Worm (Caenorhabditis elegans) whole organism, L1 larva: Measurements from ENCODE around the gene B0547.2.

ENCODE experiments used
- blmp-1 ChIP-seq: fragments of 150-350 bp; optimal IDR thresholded peaks from 2 replicates; lab custom pipeline; 2014; ENCODE audit warnings: missing biosample characterization, missing genetic modification characterization
- dpl-1 ChIP-seq, 3 experiments: fragments of 150-350 bp in 2 of 3; sonication (generic microtip) in 1 of 3; optimal IDR thresholded peaks; 2 replicates each; lab custom pipeline; 2014 to 2017; ENCODE audit warnings: missing biosample characterization in 3 of 3, missing genetic modification characterization in 3 of 3, missing genetic modification reagents in 3 of 3
- ets-5 ChIP-seq: fragments of 200-800 bp; sonication (Bioruptor generic); IDR thresholded peaks from 2 replicates; pipeline ENCODE4 v1.3.6; 2022; ENCODE audit warnings: missing genetic modification characterization, missing compliant biosample characterization
- pax-3 ChIP-seq: fragments of 200-800 bp; sonication (Bioruptor generic); optimal IDR thresholded peaks from 2 replicates; lab custom pipeline; 2018; ENCODE audit warnings: mild to moderate bottlenecking, missing genetic modification characterization, moderate library complexity, missing compliant biosample characterization
- sptf-1 ChIP-seq: fragments of 150-350 bp; optimal IDR thresholded peaks from 2 replicates; lab custom pipeline; 2014; ENCODE audit warnings: missing biosample characterization, missing genetic modification characterization
- unc-62 ChIP-seq: fragments of 150-350 bp; optimal IDR thresholded peaks from 2 replicates; lab custom pipeline; 2014; ENCODE audit warnings: missing biosample characterization, missing genetic modification reagents, missing genetic modification characterization
- xbp-1 ChIP-seq: sonication (generic microtip); optimal IDR thresholded peaks from 2 replicates; lab custom pipeline; 2016; ENCODE audit warnings: missing genetic modification characterization, missing compliant biosample characterization
- zag-1 ChIP-seq: fragments of 150-350 bp; optimal IDR thresholded peaks from 2 replicates; lab custom pipeline; 2014; ENCODE audit warnings: missing biosample characterization, missing genetic modification characterization

DNA sequence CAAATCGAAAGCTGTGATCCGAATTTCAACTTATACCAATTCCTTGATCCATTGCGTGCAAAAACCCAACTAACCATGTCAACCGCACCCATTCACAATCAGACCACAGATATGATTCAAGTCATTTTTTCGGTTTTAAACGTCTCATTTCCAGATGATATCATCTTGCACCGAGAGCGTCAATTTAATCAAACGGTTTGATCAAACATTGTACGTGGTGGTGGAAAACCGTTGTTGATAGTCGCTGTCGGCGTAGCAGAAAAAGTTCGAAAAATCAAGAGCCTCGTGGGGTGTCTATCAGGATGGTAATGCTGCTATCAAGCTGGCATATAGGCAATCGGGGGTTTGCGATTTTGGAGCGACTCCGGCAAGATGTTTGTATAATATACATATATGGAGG, 13.1 kb downstream of the B0547.2 start:
- no peak for TF ChIP-seq pax-3 (tag; lab: Kevin White, UChicago)
- TF ChIP-seq blmp-1 (tag; lab: Kevin White, UChicago), result no peak
- no peak for TF ChIP-seq sptf-1
- no peak for TF ChIP-seq unc-62
- TF ChIP-seq xbp-1, result no peak
- no peak for TF ChIP-seq dpl-1 (GFP tag; optimal IDR thresholded peaks at IDR 0.05; lab: Kevin White, UChicago)
- TF ChIP-seq ets-5, result no peak
- no peak for TF ChIP-seq zag-1 (tag; lab: Kevin White, UChicago)
